Worm (Caenorhabditis elegans) whole organism, L4/young adult: ENCODE results near the gene mlc-6.

Experiments
- W03F9.2 ChIP-seq: fragments of 150-350 bp; optimal IDR thresholded peaks from 2 replicates; lab custom pipeline; 2014; ENCODE audit warnings: missing biosample characterization, missing genetic modification characterization
- him-1 ChIP-seq: sonication (generic microtip); optimal IDR thresholded peaks from 2 replicates; lab custom pipeline; 2016; ENCODE audit warnings: missing genotype, missing genetic modification reagents, missing genetic modification characterization, missing compliant biosample characterization

- TF ChIP-seq him-1 (tag; lab: Kevin White, UChicago) (no peak), W03F9.2 (no peak)
Observed at ce11 chrX:14289993-14290392, 43.6 kb upstream of the mlc-6 start.
